Worm (Caenorhabditis elegans): ENCODE measurements around the gene C09E7.7.

DNA sequence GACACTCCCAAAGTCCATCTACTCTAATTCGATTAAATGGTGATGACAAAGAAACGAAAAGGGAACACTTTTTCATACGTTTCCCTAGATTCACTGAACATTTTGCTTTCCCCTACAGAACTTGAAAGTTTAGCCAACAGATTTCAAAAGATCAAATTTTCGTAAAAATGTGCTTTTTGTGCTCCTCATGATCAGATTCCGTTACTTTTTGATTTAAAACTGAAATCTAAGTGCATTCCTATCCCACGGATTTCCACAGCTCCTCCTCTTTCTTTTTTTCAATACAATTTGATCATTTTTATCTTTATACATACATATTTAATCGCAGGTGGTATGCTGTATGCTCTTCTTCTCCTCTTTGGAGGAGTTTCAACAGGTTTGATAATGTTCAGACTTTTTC is 36.5 kb upstream of the C09E7.7 start, which contains the start of gene ddo-3:
- TF ChIP-seq fkh-10 (GFP tag; optimal IDR thresholded peaks at IDR 0.05), result no peak
- TF ChIP-seq ztf-11 (tag; optimal IDR thresholded peaks at IDR 0.05), result no peak
- TF ChIP-seq nhr-76 (tag; optimal IDR thresholded peaks at IDR 0.05), result no peak
